Worm (Caenorhabditis elegans) whole organism, late embryonic: ENCODE measurements around the gene H12I13.6.

Experiments used
- C38D4.7 ChIP-seq: fragments of 200-800 bp; sonication (Bioruptor generic); optimal IDR thresholded peaks from 2 replicates; lab custom pipeline; 2018; ENCODE audit warnings: mild to moderate bottlenecking, missing genetic modification characterization, moderate library complexity, missing compliant biosample characterization
- ama-1 ChIP-seq: fragments of 150-350 bp; optimal IDR thresholded peaks from 2 replicates; lab custom pipeline; 2014
- dve-1 ChIP-seq: sonication (generic microtip); optimal IDR thresholded peaks from 2 replicates; lab custom pipeline; 2017; ENCODE audit warnings: antibody characterized with exemption, mild to moderate bottlenecking, missing genetic modification characterization, missing compliant biosample characterization
- elt-4 ChIP-seq: sonication (generic microtip); optimal IDR thresholded peaks from 2 replicates; lab custom pipeline; 2016; ENCODE audit warnings: missing genetic modification characterization, missing compliant biosample characterization
- hlh-15 ChIP-seq: sonication (generic microtip); optimal IDR thresholded peaks from 2 replicates; lab custom pipeline; 2016; ENCODE audit warnings: missing genetic modification characterization, missing compliant biosample characterization
- nhr-11 ChIP-seq: fragments of 150-350 bp; optimal IDR thresholded peaks from 2 replicates; lab custom pipeline; 2014; ENCODE audit warnings: missing biosample characterization, missing genetic modification characterization
- unc-55 ChIP-seq: sonication (generic microtip); optimal IDR thresholded peaks from 2 replicates; lab custom pipeline; 2017; ENCODE audit warnings: missing biosample characterization, missing genetic modification reagents, missing genetic modification characterization

DNA sequence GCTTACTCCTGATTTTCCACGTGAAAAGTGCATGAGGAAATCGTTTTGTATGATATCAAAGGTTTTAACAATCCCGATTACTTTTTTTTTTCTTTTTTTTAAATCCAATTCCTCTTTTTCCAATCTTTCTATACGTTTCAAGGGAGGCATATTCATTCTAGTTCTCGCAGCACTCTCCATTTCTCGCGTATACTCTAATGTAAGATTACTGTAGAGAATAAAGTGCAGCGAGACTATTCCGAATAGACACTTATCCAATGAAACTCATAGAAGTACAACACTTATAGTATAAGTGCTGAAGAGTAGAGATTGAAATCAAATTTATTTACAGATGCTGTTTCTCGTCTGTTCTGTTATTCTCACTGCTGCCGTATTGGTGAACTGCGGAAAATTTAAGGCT lies at the start of gene H12I13.6:
- TF ChIP-seq unc-55 (GFP tag; lab: Kevin White, UChicago) (no peak), dve-1 (tag; lab: Kevin White, UChicago) (no peak), ama-1 (no peak), C38D4.7 (GFP tag; lab: Kevin White, UChicago) (no peak), elt-4 (tag; lab: Kevin White, UChicago) (no peak), hlh-15 (no peak), nhr-11 (no peak)
